Worm (Caenorhabditis elegans) whole organism, L1 larva: ENCODE results near the gene ZK354.9.

Source experiments
- Y116A8C.19 ChIP-seq: sonication (generic microtip); optimal IDR thresholded peaks from 2 replicates; lab custom pipeline; 2016; ENCODE audit warnings: missing compliant biosample characterization, missing genetic modification characterization, borderline replicate concordance
- elt-2 ChIP-seq: sonication (generic microtip); optimal IDR thresholded peaks from 2 replicates; lab custom pipeline; 2016; ENCODE audit warnings: missing genetic modification characterization, mild to moderate bottlenecking, inconsistent platforms, missing compliant biosample characterization, missing genetic modification reagents
- lin-39 ChIP-seq: fragments of 150-350 bp; optimal IDR thresholded peaks from 2 replicates; lab custom pipeline; 2014; ENCODE audit warnings: missing biosample characterization, missing genetic modification reagents, missing genetic modification characterization
- lsy-2 ChIP-seq, 2 experiments: fragments of 150-350 bp; optimal IDR thresholded peaks; 2 replicates each; lab custom pipeline; 2014; ENCODE audit warnings: missing biosample characterization in 2 of 2, missing genetic modification characterization in 2 of 2
- nhr-11 ChIP-seq: fragments of 150-350 bp; optimal IDR thresholded peaks from 2 replicates; lab custom pipeline; 2014; ENCODE audit warnings: missing biosample characterization, missing genetic modification characterization
- nhr-77 ChIP-seq: fragments of 150-350 bp; optimal IDR thresholded peaks from 2 replicates; lab custom pipeline; 2014; ENCODE audit warnings: missing biosample characterization, missing genetic modification characterization
- snpc-4 ChIP-seq: fragments of 150-350 bp; optimal IDR thresholded peaks from 2 replicates; lab custom pipeline; 2014; ENCODE audit warnings: missing biosample characterization, missing genetic modification characterization
- sup-37 ChIP-seq: fragments of 200-800 bp; sonication (Bioruptor generic); optimal IDR thresholded peaks from 2 replicates; lab custom pipeline; 2018; ENCODE audit warnings: mild to moderate bottlenecking, missing genetic modification characterization, missing compliant biosample characterization
- tbx-2 ChIP-seq: sonication (generic microtip); optimal IDR thresholded peaks from 2 replicates; lab custom pipeline; 2016; ENCODE audit warnings: missing genetic modification characterization, missing compliant biosample characterization

DNA sequence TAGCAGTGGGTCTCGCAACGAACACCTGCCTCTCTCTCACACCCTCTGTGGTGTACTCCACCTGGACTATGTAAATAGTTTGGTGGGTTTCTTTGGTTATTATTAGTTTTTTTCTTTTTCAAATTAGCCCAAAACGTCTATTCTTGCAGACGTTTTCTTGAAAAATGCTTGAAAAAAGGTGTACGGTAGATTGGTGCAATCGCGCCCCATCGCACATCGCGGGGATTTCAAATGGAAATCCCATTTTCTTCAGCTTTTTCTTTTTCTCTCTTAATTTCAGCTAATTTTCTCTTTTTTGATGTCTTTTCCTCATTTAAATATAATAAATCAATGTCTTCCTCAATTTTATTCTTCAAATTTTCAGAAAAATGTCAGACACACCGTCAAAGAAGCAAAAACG lies 46.2 kb upstream of the ZK354.9 start, which contains the start of gene Y4C6B.1:
- TF ChIP-seq tbx-2 (tag; lab: Kevin White, UChicago), result no peak
- no peak for TF ChIP-seq nhr-11 (tag; lab: Kevin White, UChicago)
- no peak for TF ChIP-seq Y116A8C.19 (tag; lab: Kevin White, UChicago)
- no peak for TF ChIP-seq lin-39 (tag; lab: Kevin White, UChicago)
- no peak for TF ChIP-seq snpc-4 (tag; lab: Kevin White, UChicago)
- no peak for TF ChIP-seq elt-2 (tag; lab: Kevin White, UChicago)
- peak; percentile 42 to 92 for TF ChIP-seq lsy-2 (tag; optimal IDR thresholded peaks at IDR 0.05; lab: Kevin White, UChicago)
- no peak for TF ChIP-seq nhr-77
- no peak for TF ChIP-seq sup-37 (GFP tag; lab: Kevin White, UChicago)
